Worm (Caenorhabditis elegans) whole organism, L2 larva: ENCODE data around the gene wapl-1.

Experiments used
- alr-1 ChIP-seq: fragments of 150-350 bp; optimal IDR thresholded peaks from 2 replicates; lab custom pipeline; 2014; ENCODE audit warnings: missing biosample characterization, missing genetic modification characterization
- aly-2 ChIP-seq: fragments of 150-350 bp; optimal IDR thresholded peaks from 2 replicates; lab custom pipeline; 2014; ENCODE audit warnings: missing biosample characterization, missing genetic modification characterization
- ama-1 ChIP-seq: fragments of 150-350 bp; optimal IDR thresholded peaks from 2 replicates; lab custom pipeline; 2018; ENCODE audit warnings: inconsistent platforms
- blmp-1 ChIP-seq: sonication (generic microtip); optimal IDR thresholded peaks from 2 replicates; lab custom pipeline; 2017; ENCODE audit warnings: missing genetic modification characterization, mild to moderate bottlenecking, missing compliant biosample characterization, antibody characterized with exemption, moderate library complexity; ENCODE audit not compliant: insufficient read depth
- ceh-16 ChIP-seq: fragments of 150-350 bp; optimal IDR thresholded peaks from 2 replicates; lab custom pipeline; 2014; ENCODE audit warnings: missing biosample characterization, missing genetic modification characterization
- ceh-82 ChIP-seq: fragments of 150-350 bp; optimal IDR thresholded peaks from 2 replicates; lab custom pipeline; 2014; ENCODE audit warnings: missing biosample characterization, missing genetic modification characterization
- dmd-4 ChIP-seq: sonication (generic microtip); optimal IDR thresholded peaks from 2 replicates; lab custom pipeline; 2017; ENCODE audit warnings: missing biosample characterization, missing genetic modification characterization
- elt-3 ChIP-seq: sonication (generic microtip); optimal IDR thresholded peaks from 2 replicates; lab custom pipeline; 2017; ENCODE audit warnings: missing biosample characterization, missing genetic modification characterization
- fos-1 ChIP-seq: fragments of 150-350 bp; optimal IDR thresholded peaks from 2 replicates; lab custom pipeline; 2014; ENCODE audit warnings: missing biosample characterization, missing genetic modification characterization
- lin-11 ChIP-seq: fragments of 150-350 bp; sonication (generic microtip); optimal IDR thresholded peaks from 2 replicates; lab custom pipeline; 2014; ENCODE audit warnings: missing biosample characterization, missing genetic modification characterization, inconsistent platforms, mixed read lengths
- lin-39 ChIP-seq: fragments of 150-350 bp; optimal IDR thresholded peaks from 2 replicates; lab custom pipeline; 2014; ENCODE audit warnings: missing biosample characterization, missing genetic modification reagents, missing genetic modification characterization
- lsy-2 ChIP-seq, 2 experiments: fragments of 150-350 bp in 1 of 2; sonication (generic microtip) in 1 of 2; optimal IDR thresholded peaks; 2 replicates each; lab custom pipeline; 2014 to 2017; ENCODE audit warnings: missing biosample characterization in 2 of 2, missing genetic modification characterization in 2 of 2
- nhr-10 ChIP-seq: sonication (generic microtip); optimal IDR thresholded peaks from 2 replicates; lab custom pipeline; 2017; ENCODE audit warnings: missing biosample characterization, missing genetic modification characterization
- nhr-11 ChIP-seq: fragments of 150-350 bp; optimal IDR thresholded peaks from 2 replicates; lab custom pipeline; 2014; ENCODE audit warnings: missing biosample characterization, missing genetic modification characterization
- nhr-129 ChIP-seq: fragments of 150-350 bp; optimal IDR thresholded peaks from 2 replicates; lab custom pipeline; 2014; ENCODE audit warnings: missing biosample characterization, missing genetic modification characterization
- nhr-23 ChIP-seq: fragments of 150-350 bp; optimal IDR thresholded peaks from 2 replicates; lab custom pipeline; 2014; ENCODE audit warnings: missing biosample characterization, missing genetic modification reagents, missing genetic modification characterization
- nhr-77 ChIP-seq: fragments of 150-350 bp; optimal IDR thresholded peaks from 2 replicates; lab custom pipeline; 2014; ENCODE audit warnings: missing biosample characterization, missing genetic modification characterization
- peb-1 ChIP-seq: fragments of 150-350 bp; optimal IDR thresholded peaks from 2 replicates; lab custom pipeline; 2014; ENCODE audit warnings: missing biosample characterization, missing genetic modification characterization
- skn-1 ChIP-seq: sonication (generic microtip); optimal IDR thresholded peaks from 2 replicates; lab custom pipeline; 2017; ENCODE audit warnings: missing biosample characterization, missing genetic modification characterization
- sma-9 ChIP-seq, 2 experiments: fragments of 150-350 bp in 1 of 2; sonication (generic microtip) in 1 of 2; optimal IDR thresholded peaks; 2 replicates each; lab custom pipeline; 2014 to 2016; ENCODE audit warnings: missing genetic modification characterization in 2 of 2, mild to moderate bottlenecking in 1 of 2, missing biosample characterization in 1 of 2, missing compliant biosample characterization in 1 of 2, missing genetic modification reagents in 1 of 2, moderate library complexity in 1 of 2
- unc-39 ChIP-seq: fragments of 150-350 bp; optimal IDR thresholded peaks from 2 replicates; lab custom pipeline; 2014; ENCODE audit warnings: missing biosample characterization, missing genetic modification characterization
- unc-55 ChIP-seq: fragments of 150-350 bp; sonication (generic microtip); optimal IDR thresholded peaks from 3 replicates; lab custom pipeline; 2014; ENCODE audit warnings: missing biosample characterization, missing genetic modification reagents, missing genetic modification characterization
- unc-62 ChIP-seq: fragments of 150-350 bp; optimal IDR thresholded peaks from 2 replicates; lab custom pipeline; 2014; ENCODE audit warnings: missing biosample characterization, missing genetic modification reagents, missing genetic modification characterization
- zag-1 ChIP-seq: fragments of 150-350 bp; optimal IDR thresholded peaks from 2 replicates; lab custom pipeline; 2014; ENCODE audit warnings: missing biosample characterization, missing genetic modification characterization
- ztf-1 ChIP-seq: fragments of 200-800 bp; sonication (Bioruptor generic); conservative IDR thresholded peaks from 2 replicates; pipeline ENCODE4 v1.3.6; 2022; ENCODE audit warnings: missing genetic modification characterization, missing compliant biosample characterization
- ztf-11 ChIP-seq: sonication (generic microtip); optimal IDR thresholded peaks from 2 replicates; lab custom pipeline; 2017; ENCODE audit warnings: missing biosample characterization, missing genetic modification characterization

wapl-1 gene

ce11 chrIV:4490148-4490652, 44.7 kb upstream of the wapl-1 start, which contains the start of gene ZK180.7:
ZK180.7 (plus strand) TSS chrIV:4490542.
- TF ChIP-seq unc-39 (tag; lab: Kevin White, UChicago), result no peak
- no peak for TF ChIP-seq lin-11 (tag; lab: Kevin White, UChicago)
- TF ChIP-seq unc-62 (GFP tag; lab: Kevin White, UChicago), result no peak
- no peak for TF ChIP-seq zag-1 (tag; lab: Kevin White, UChicago)
- no peak for TF ChIP-seq ceh-16 (tag; lab: Kevin White, UChicago)
- TF ChIP-seq nhr-11 (tag; lab: Kevin White, UChicago), result no peak
- no peak for TF ChIP-seq unc-55 (GFP tag; lab: Kevin White, UChicago)
- TF ChIP-seq ztf-11 (tag; lab: Kevin White, UChicago), result no peak
- no peak for TF ChIP-seq ama-1 (lab: Kevin White, UChicago)
- no peak for TF ChIP-seq ztf-1
- no peak for TF ChIP-seq lin-39 (tag; lab: Kevin White, UChicago)
- no peak for TF ChIP-seq alr-1 (tag; lab: Kevin White, UChicago)
- TF ChIP-seq elt-3, result no peak
- no peak for TF ChIP-seq peb-1 (tag; lab: Kevin White, UChicago)
- no peak for TF ChIP-seq aly-2 (tag; lab: Kevin White, UChicago)
- no peak for TF ChIP-seq nhr-77 (tag; lab: Kevin White, UChicago)
- TF ChIP-seq blmp-1 (tag; lab: Kevin White, UChicago), result no peak
- TF ChIP-seq nhr-10 (tag; lab: Kevin White, UChicago), result no peak

- peak; percentile 53 for TF ChIP-seq fos-1 (tag; lab: Kevin White, UChicago)
- TF ChIP-seq blmp-1 (tag; lab: Kevin White, UChicago), result no peak
- TF ChIP-seq nhr-23 (tag; lab: Kevin White, UChicago), result no peak
- TF ChIP-seq skn-1 (tag; lab: Kevin White, UChicago), result no peak
- no peak for TF ChIP-seq ztf-1
- TF ChIP-seq sma-9 (GFP tag; optimal IDR thresholded peaks at IDR 0.05; lab: Kevin White, UChicago), result peak; percentile 36
- TF ChIP-seq sma-9 (tag; optimal IDR thresholded peaks at IDR 0.05; lab: Kevin White, UChicago), result no peak
- no peak for TF ChIP-seq lsy-2 (tag; optimal IDR thresholded peaks at IDR 0.05; lab: Kevin White, UChicago)
- no peak for TF ChIP-seq ceh-16 (tag; lab: Kevin White, UChicago)
Observed at ce11 chrIV:4486738-4487137, 41.2 kb upstream of the wapl-1 start, which contains the start of gene trx-3. trx-3 (plus strand) TSS chrIV:4487028.

- TF ChIP-seq fos-1 (tag; lab: Kevin White, UChicago) (peak; percentile 19), unc-55 (GFP tag; lab: Kevin White, UChicago) (no peak)
- TF ChIP-seq, all 48 proteins: peak for 1
Observed at ce11 chrIV:4484555-4484954, 39.0 kb upstream of the wapl-1 start.

- TF ChIP-seq fos-1 (tag; lab: Kevin White, UChicago), result peak; percentile 99
- no peak for TF ChIP-seq ceh-82 (tag; lab: Kevin White, UChicago)
- peak; percentile 49 for TF ChIP-seq sma-9 (GFP tag; optimal IDR thresholded peaks at IDR 0.05; lab: Kevin White, UChicago)
- no peak for TF ChIP-seq sma-9 (tag; optimal IDR thresholded peaks at IDR 0.05; lab: Kevin White, UChicago)
Observed at ce11 chrIV:4482531-4482930, 37.0 kb upstream of the wapl-1 start, which contains the start of gene M01H9.4. M01H9.4 (minus strand) TSS chrIV:4482909.

- peak; percentile 59 for TF ChIP-seq fos-1 (tag; lab: Kevin White, UChicago)
- TF ChIP-seq lin-39 (tag; lab: Kevin White, UChicago), result no peak
- no peak for TF ChIP-seq nhr-23 (tag; lab: Kevin White, UChicago)
- TF ChIP-seq ceh-16 (tag; lab: Kevin White, UChicago), result no peak
- no peak for TF ChIP-seq lsy-2 (tag; optimal IDR thresholded peaks at IDR 0.05; lab: Kevin White, UChicago)
- TF ChIP-seq dmd-4 (tag; lab: Kevin White, UChicago), result no peak
- no peak for TF ChIP-seq nhr-129 (tag; lab: Kevin White, UChicago)
- TF ChIP-seq nhr-11 (tag; lab: Kevin White, UChicago), result no peak
- TF ChIP-seq, all 48 proteins: peak for 1
Observed at ce11 chrIV:4481298-4481697, 35.8 kb upstream of the wapl-1 start.

ce11 chrIV:4480027-4480426, 34.5 kb upstream of the wapl-1 start, which contains the start of gene M01H9.10:
M01H9.10 (minus strand) TSS chrIV:4480127.
- no peak for TF ChIP-seq nhr-129 (tag; lab: Kevin White, UChicago)
- TF ChIP-seq skn-1 (tag; lab: Kevin White, UChicago), result no peak
- no peak for TF ChIP-seq dmd-4 (tag; lab: Kevin White, UChicago)
- no peak for TF ChIP-seq zag-1 (tag; lab: Kevin White, UChicago)
- no peak for TF ChIP-seq alr-1 (tag; lab: Kevin White, UChicago)
